Worm (Caenorhabditis elegans): Measurements from ENCODE around the gene str-173.

DNA sequence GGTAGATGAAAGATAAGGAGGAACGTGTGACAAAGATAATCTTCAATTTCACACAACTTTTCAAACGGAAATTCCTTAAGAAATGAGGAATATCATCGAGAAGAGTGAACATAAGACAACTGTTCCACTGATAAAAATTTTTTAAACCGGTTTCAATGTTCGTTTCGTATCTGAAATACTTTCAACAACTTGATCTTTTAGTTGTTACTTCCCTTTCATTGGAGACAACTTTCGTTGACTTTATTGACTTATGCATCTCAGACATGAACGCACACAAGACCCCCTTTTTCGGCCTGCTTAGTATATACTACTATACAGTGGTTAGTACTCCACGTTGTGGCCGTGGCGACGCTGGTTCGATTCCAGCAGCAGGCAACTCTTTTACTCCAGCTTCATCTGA is at the start of gene str-173, which contains the start of gene Y17G9A.4:
- no peak for TF ChIP-seq nhr-76 (tag; optimal IDR thresholded peaks at IDR 0.05)
- TF ChIP-seq ces-1 (GFP tag; optimal IDR thresholded peaks at IDR 0.05), result no peak
- no peak for TF ChIP-seq sem-2 (GFP tag; optimal IDR thresholded peaks at IDR 0.05)
- no peak for TF ChIP-seq elt-3 (tag; optimal IDR thresholded peaks at IDR 0.05)
- TF ChIP-seq snpc-4 (tag; optimal IDR thresholded peaks at IDR 0.05), result no peak
- no peak for TF ChIP-seq ceh-43 (GFP tag; optimal IDR thresholded peaks at IDR 0.05)
- TF ChIP-seq ham-2 (GFP tag; optimal IDR thresholded peaks at IDR 0.05), result no peak
- no peak for TF ChIP-seq nhr-2 (tag; optimal IDR thresholded peaks at IDR 0.05)
- TF ChIP-seq blmp-1 (tag; optimal IDR thresholded peaks at IDR 0.05), result no peak
- TF ChIP-seq lin-13 (tag; optimal IDR thresholded peaks at IDR 0.05), result no peak
